Fruit fly (Drosophila melanogaster) whole organism, embryonic: Measurements from ENCODE around the gene Inx5.

Experiments used
- ATbp ChIP-seq: fragments of 200-800 bp; sonication (Bioruptor generic); optimal IDR thresholded peaks from 2 replicates; lab custom pipeline; 2017; ENCODE audit warnings: missing biosample characterization, mild to moderate bottlenecking, missing genetic modification characterization, missing genetic modification reagents
- Abd-B ChIP-seq: fragments of 200-800 bp; sonication (Bioruptor generic); optimal IDR thresholded peaks from 2 replicates; lab custom pipeline; 2018; ENCODE audit warnings: missing biosample characterization, mild to moderate bottlenecking, missing genetic modification characterization, moderate library complexity
- Adf1 ChIP-seq: fragments of 200-800 bp; sonication (Bioruptor generic); IDR thresholded peaks from 2 replicates; pipeline ENCODE4 v1.3.6; 2022; ENCODE audit warnings: missing biosample characterization, missing genetic modification characterization
- Asciz ChIP-seq: fragments of 200-800 bp; sonication (Bioruptor generic); optimal IDR thresholded peaks from 2 replicates; lab custom pipeline; 2017; ENCODE audit warnings: missing biosample characterization, mild to moderate bottlenecking, missing genetic modification characterization, missing genetic modification reagents
- B-H2 ChIP-seq: fragments of 200-800 bp; sonication (Bioruptor generic); optimal IDR thresholded peaks from 2 replicates; lab custom pipeline; 2018; ENCODE audit warnings: missing biosample characterization, mild to moderate bottlenecking, missing genetic modification characterization
- Bdp1 ChIP-seq: fragments of 200-800 bp; sonication (Bioruptor generic); optimal IDR thresholded peaks from 3 replicates; lab custom pipeline; 2016; ENCODE audit warnings: missing biosample characterization, missing genetic modification characterization
- Bteb2 ChIP-seq: fragments of 200-800 bp; sonication (Bioruptor generic); optimal IDR thresholded peaks from 2 replicates; lab custom pipeline; 2016; ENCODE audit warnings: missing biosample characterization, missing genetic modification characterization
- CG10462 ChIP-seq: fragments of 200-800 bp; sonication (Bioruptor generic); optimal IDR thresholded peaks from 2 replicates; lab custom pipeline; 2016; ENCODE audit warnings: missing biosample characterization, missing genetic modification characterization
- CG12155 ChIP-seq: fragments of 200-800 bp; sonication (Bioruptor generic); optimal IDR thresholded peaks from 3 replicates; lab custom pipeline; 2016; ENCODE audit warnings: missing biosample characterization, missing genetic modification characterization
- CG13775 ChIP-seq: fragments of 200-800 bp; sonication (Bioruptor generic); optimal IDR thresholded peaks from 3 replicates; lab custom pipeline; 2017; ENCODE audit warnings: missing biosample characterization, mild to moderate bottlenecking, missing genetic modification characterization
- CG14050 ChIP-seq: fragments of 200-800 bp; sonication (Bioruptor generic); IDR thresholded peaks from 3 replicates; pipeline ENCODE4 v1.3.6; 2022; ENCODE audit warnings: missing biosample characterization, missing genetic modification characterization
- CG15011 ChIP-seq: fragments of 200-800 bp; sonication (Bioruptor generic); optimal IDR thresholded peaks from 3 replicates; lab custom pipeline; 2018; ENCODE audit warnings: missing biosample characterization, mild to moderate bottlenecking, missing genetic modification characterization
- CG17328 ChIP-seq: fragments of 200-800 bp; sonication (Bioruptor generic); IDR thresholded peaks from 2 replicates; pipeline ENCODE4 v1.3.6; 2022; ENCODE audit warnings: missing biosample characterization, missing genetic modification characterization
- CG2199 ChIP-seq: fragments of 200-800 bp; sonication (Bioruptor generic); IDR thresholded peaks from 3 replicates; pipeline ENCODE4 v1.3.6; 2022; ENCODE audit warnings: missing biosample characterization, missing genetic modification characterization
- CG2202 ChIP-seq: fragments of 200-800 bp; sonication (Bioruptor generic); optimal IDR thresholded peaks from 2 replicates; lab custom pipeline; 2018; ENCODE audit warnings: missing biosample characterization, mild to moderate bottlenecking, missing genetic modification characterization
- CG2875 ChIP-seq: fragments of 200-800 bp; sonication (Bioruptor generic); optimal IDR thresholded peaks from 2 replicates; lab custom pipeline; 2017; ENCODE audit warnings: missing biosample characterization, mild to moderate bottlenecking, missing genetic modification characterization, missing genetic modification reagents
- CG31224 ChIP-seq: fragments of 200-800 bp; sonication (Bioruptor generic); IDR thresholded peaks from 2 replicates; pipeline ENCODE4 v1.3.6; 2022; ENCODE audit warnings: missing biosample characterization, missing genetic modification characterization
- CG33557 ChIP-seq: fragments of 200-800 bp; sonication (Bioruptor generic); optimal IDR thresholded peaks from 2 replicates; lab custom pipeline; 2019; ENCODE audit warnings: missing biosample characterization, mild to moderate bottlenecking, missing genetic modification characterization, moderate library complexity
- CG34422 ChIP-seq: fragments of 200-800 bp; sonication (Bioruptor generic); IDR thresholded peaks from 3 replicates; pipeline ENCODE4 v1.3.6; 2022; ENCODE audit warnings: missing biosample characterization, missing genetic modification characterization
- CG3847 ChIP-seq: fragments of 200-800 bp; sonication (Bioruptor generic); IDR thresholded peaks from 2 replicates; pipeline ENCODE4 v1.3.6; 2022; ENCODE audit warnings: missing biosample characterization, missing genetic modification characterization
- CG4424 ChIP-seq: fragments of 200-800 bp; sonication (Bioruptor generic); optimal IDR thresholded peaks from 3 replicates; lab custom pipeline; 2016; ENCODE audit warnings: missing biosample characterization, missing genetic modification characterization
- CG7745 ChIP-seq: fragments of 200-800 bp; sonication (Bioruptor generic); optimal IDR thresholded peaks from 2 replicates; lab custom pipeline; 2018; ENCODE audit warnings: missing biosample characterization, mild to moderate bottlenecking, missing genetic modification characterization, moderate library complexity
- CG8290 ChIP-seq, 3 experiments: fragments of 200-800 bp; sonication (Bioruptor generic); optimal IDR thresholded peaks; 2 replicates each; lab custom pipeline; 2016 to 2019; ENCODE audit warnings: missing biosample characterization in 3 of 3, missing genetic modification characterization in 3 of 3, mild to moderate bottlenecking in 2 of 3, moderate library complexity in 1 of 3
- CG9215 ChIP-seq: fragments of 200-800 bp; sonication (Bioruptor generic); IDR thresholded peaks from 2 replicates; pipeline ENCODE4 v1.3.6; 2022; ENCODE audit warnings: missing biosample characterization, missing genetic modification characterization
- CG9727 ChIP-seq: fragments of 200-800 bp; sonication (Bioruptor generic); optimal IDR thresholded peaks from 3 replicates; lab custom pipeline; 2017; ENCODE audit warnings: missing biosample characterization, mild to moderate bottlenecking, missing genetic modification characterization
- CHES-1-like ChIP-seq: fragments of 200-800 bp; sonication (Bioruptor generic); optimal IDR thresholded peaks from 2 replicates; lab custom pipeline; 2016; ENCODE audit warnings: missing biosample characterization, missing genetic modification characterization
- Dbx ChIP-seq: fragments of 200-800 bp; sonication (Bioruptor generic); IDR thresholded peaks from 3 replicates; pipeline ENCODE4 v1.3.6; 2022; ENCODE audit warnings: missing biosample characterization, missing genetic modification characterization
- Dp ChIP-seq: fragments of 200-800 bp; sonication (Bioruptor generic); optimal IDR thresholded peaks from 2 replicates; lab custom pipeline; 2018; ENCODE audit warnings: missing biosample characterization, mild to moderate bottlenecking, missing genetic modification characterization, moderate library complexity
- Hand ChIP-seq: fragments of 200-800 bp; sonication (Bioruptor generic); optimal IDR thresholded peaks from 2 replicates; lab custom pipeline; 2017; ENCODE audit warnings: mild to moderate bottlenecking, missing biosample characterization, missing genetic modification reagents, missing genetic modification characterization
- Med ChIP-seq: fragments of 200-800 bp; sonication (Bioruptor generic); peaks from one replicate; lab custom pipeline; 2016; ENCODE audit warnings: missing biosample characterization, missing genetic modification characterization, mild to moderate bottlenecking, inconsistent platforms, moderate library complexity
- Nf-YC ChIP-seq: fragments of 200-800 bp; optimal IDR thresholded peaks from 3 replicates; lab custom pipeline; 2019; ENCODE audit warnings: missing biosample characterization, mild to moderate bottlenecking, missing genetic modification characterization, moderate library complexity
- Poxn ChIP-seq: fragments of 200-800 bp; sonication (Bioruptor generic); IDR thresholded peaks from 2 replicates; pipeline ENCODE4 v1.3.6; 2022; ENCODE audit warnings: missing biosample characterization, missing genetic modification characterization
- Scr ChIP-seq: fragments of 200-800 bp; sonication (Bioruptor generic); IDR thresholded peaks from 2 replicates; pipeline ENCODE4 v1.3.6; 2022; ENCODE audit warnings: missing biosample characterization, missing genetic modification characterization; ENCODE audit not compliant: partially characterized antibody
- Sin3A ChIP-seq: fragments of >200 bp; optimal IDR thresholded peaks from 2 replicates; lab custom pipeline; 2018
- Sry-β ChIP-seq: fragments of 200-800 bp; sonication (Bioruptor generic); optimal IDR thresholded peaks from 2 replicates; lab custom pipeline; 2018; ENCODE audit warnings: missing biosample characterization, mild to moderate bottlenecking, missing genetic modification characterization, moderate library complexity
- Usf ChIP-seq: fragments of 200-800 bp; sonication (Bioruptor generic); optimal IDR thresholded peaks from 2 replicates; lab custom pipeline; 2017; ENCODE audit warnings: missing genotype, missing biosample characterization, missing genetic modification characterization
- al ChIP-seq: fragments of 200-800 bp; sonication (Bioruptor generic); IDR thresholded peaks from 2 replicates; pipeline ENCODE4 v1.3.6; 2022; ENCODE audit warnings: missing biosample characterization, missing genetic modification characterization
- ase ChIP-seq: fragments of 200-800 bp; sonication (Bioruptor generic); IDR thresholded peaks from 3 replicates; pipeline ENCODE4 v1.3.6; 2022; ENCODE audit warnings: missing biosample characterization, missing genetic modification characterization
- cad ChIP-seq: fragments of >200 bp; optimal IDR thresholded peaks from 2 replicates; lab custom pipeline; 2017; ENCODE audit warnings: missing biosample characterization, missing genetic modification characterization
- cwo ChIP-seq: fragments of 200-800 bp; sonication (Bioruptor generic); optimal IDR thresholded peaks from 3 replicates; lab custom pipeline; 2017; ENCODE audit warnings: missing biosample characterization, missing genetic modification characterization, mild to moderate bottlenecking, moderate library complexity, missing genetic modification reagents
- fd96Cb ChIP-seq: fragments of 200-800 bp; sonication (Bioruptor generic); optimal IDR thresholded peaks from 2 replicates; lab custom pipeline; 2018; ENCODE audit warnings: missing biosample characterization, mild to moderate bottlenecking, missing genetic modification characterization, moderate library complexity
- hb ChIP-seq: fragments of 200-800 bp; sonication (Bioruptor generic); IDR thresholded peaks from 3 replicates; pipeline ENCODE4 v1.3.6; 2022; ENCODE audit warnings: missing biosample characterization, missing genetic modification characterization; ENCODE audit not compliant: partially characterized antibody
- oc ChIP-seq: fragments of 200-800 bp; sonication (Bioruptor generic); optimal IDR thresholded peaks from 2 replicates; lab custom pipeline; 2018; ENCODE audit warnings: missing biosample characterization, mild to moderate bottlenecking, missing genetic modification characterization, moderate library complexity
- repo ChIP-seq: fragments of 200-800 bp; sonication (Bioruptor generic); optimal IDR thresholded peaks from 2 replicates; lab custom pipeline; 2016; ENCODE audit warnings: missing biosample characterization, missing genetic modification characterization
- run ChIP-seq: fragments of 200-800 bp; sonication (Bioruptor generic); optimal IDR thresholded peaks from 3 replicates; lab custom pipeline; 2018; ENCODE audit warnings: missing biosample characterization, mild to moderate bottlenecking, missing genetic modification characterization
- salm ChIP-seq: fragments of 200-800 bp; sonication (Bioruptor generic); optimal IDR thresholded peaks from 2 replicates; lab custom pipeline; 2018; ENCODE audit warnings: missing biosample characterization, mild to moderate bottlenecking, missing genetic modification characterization
- sisA ChIP-seq: fragments of 200-800 bp; sonication (Bioruptor generic); IDR thresholded peaks from 2 replicates; pipeline ENCODE4 v1.3.6; 2022; ENCODE audit warnings: missing biosample characterization, missing genetic modification characterization
- tio ChIP-seq: fragments of 200-800 bp; sonication (Bioruptor generic); optimal IDR thresholded peaks from 2 replicates; lab custom pipeline; 2017; ENCODE audit warnings: missing biosample characterization, missing genetic modification characterization, inconsistent platforms
- unc-4 ChIP-seq: fragments of 200-800 bp; sonication (Bioruptor generic); IDR thresholded peaks from 2 replicates; pipeline ENCODE4 v1.3.6; 2022; ENCODE audit warnings: missing biosample characterization, missing genetic modification characterization; ENCODE audit not compliant: partially characterized antibody
- wek ChIP-seq: fragments of 200-800 bp; sonication (Bioruptor generic); optimal IDR thresholded peaks from 3 replicates; lab custom pipeline; 2018; ENCODE audit warnings: missing biosample characterization, mild to moderate bottlenecking, missing genetic modification characterization, moderate library complexity

Inx5 gene

dm6 chrX:19154998-19155397 lies 15.7 kb downstream of the Inx5 start (continued):
- peak; percentile 83 for TF ChIP-seq CHES-1-like (GFP tag; lab: Kevin White, UChicago)
- TF ChIP-seq Scr (GFP tag; lab: Robert Waterston, UW), result no peak
- TF ChIP-seq Med (GFP tag; lab: Kevin White, UChicago), result peak; percentile 98
- peak; percentile 67 for TF ChIP-seq wek (GFP tag; lab: Kevin White, UChicago)
- peak; percentile 91 for TF ChIP-seq CG2202 (tag; lab: Kevin White, UChicago)
- no peak for TF ChIP-seq cad (GFP tag; lab: Kevin White, UChicago)
- no peak for TF ChIP-seq B-H2
- TF ChIP-seq CG31224, result peak; percentile 34; the same call in 1 of the 2 replicates
- no peak for TF ChIP-seq Dp (GFP tag; lab: Kevin White, UChicago)
- peak; percentile 71 for TF ChIP-seq Usf (GFP tag; lab: Kevin White, UChicago)
- TF ChIP-seq run, result peak; percentile 30
- peak; percentile 54 for TF ChIP-seq CG9215 (GFP tag; lab: Robert Waterston, UW)
- TF ChIP-seq CG12155 (GFP tag; lab: Kevin White, UChicago), result peak; percentile 73
- peak; percentile 72; the same call in 2 of the 3 replicates for TF ChIP-seq ase (GFP tag; lab: Robert Waterston, UW)
- TF ChIP-seq Poxn, result no peak
- peak; percentile 84 for TF ChIP-seq Asciz (GFP tag; lab: Kevin White, UChicago)
- TF ChIP-seq Bdp1 (GFP tag; lab: Kevin White, UChicago), result peak; percentile 56
- TF ChIP-seq CG2199 (GFP tag; lab: Robert Waterston, UW), result peak; percentile 85; the same call in 1 of the 3 replicates
- no peak for TF ChIP-seq Dbx (GFP tag; lab: Robert Waterston, UW)
- peak; percentile 90 for TF ChIP-seq Abd-B (GFP tag; lab: Kevin White, UChicago)
- TF ChIP-seq Hand (GFP tag; lab: Kevin White, UChicago), result peak; percentile 6
- peak; percentile 20 for TF ChIP-seq Sry-β
- TF ChIP-seq CG2875 (GFP tag; lab: Kevin White, UChicago), result peak; percentile 87
- no peak for TF ChIP-seq hb (GFP tag; lab: Robert Waterston, UW)
- peak; percentile 86 for TF ChIP-seq sisA (GFP tag; lab: Robert Waterston, UW)
- TF ChIP-seq repo, result peak; percentile 79
- no peak for TF ChIP-seq Sin3A (lab: Kevin White, UChicago)
- peak; percentile 64; the same call in 1 of the 2 replicates for TF ChIP-seq CG3847 (GFP tag; lab: Robert Waterston, UW)
- peak; percentile 93 for TF ChIP-seq CG33557
- no peak for TF ChIP-seq Adf1 (GFP tag; lab: Robert Waterston, UW)
- peak; percentile 55; the same call in 1 of the 3 replicates for TF ChIP-seq CG14050 (GFP tag; lab: Robert Waterston, UW)
- TF ChIP-seq CG15011 (GFP tag; lab: Kevin White, UChicago), result no peak
- TF ChIP-seq Bteb2 (GFP tag; lab: Kevin White, UChicago), result peak; percentile 29
- peak; percentile 72 for TF ChIP-seq CG10462 (GFP tag; lab: Kevin White, UChicago)
- TF ChIP-seq CG4424, result peak; percentile 91
- TF ChIP-seq CG8290 (GFP tag; optimal IDR thresholded peaks at IDR 0.05; lab: Kevin White, UChicago), result peak; percentile 81
- TF ChIP-seq CG8290 (tag; optimal IDR thresholded peaks at IDR 0.05; lab: Kevin White, UChicago), result peak; percentile 47 to 71
- TF ChIP-seq CG9727, result peak; percentile 94
- TF ChIP-seq CG34422 (GFP tag; lab: Robert Waterston, UW), result peak; percentile 73; the same call in 2 of the 3 replicates
- peak; percentile 75 for TF ChIP-seq salm (tag; lab: Kevin White, UChicago)
- peak; percentile 95 for TF ChIP-seq CG17328
- peak; percentile 91 for TF ChIP-seq ATbp
- TF ChIP-seq cwo (GFP tag; lab: Kevin White, UChicago), result peak; percentile 21
- peak; percentile 84 for TF ChIP-seq CG13775 (GFP tag; lab: Kevin White, UChicago)
- TF ChIP-seq CG7745 (tag; lab: Kevin White, UChicago), result peak; percentile 77
- peak; percentile 78 for TF ChIP-seq tio
- TF ChIP-seq oc (tag; lab: Kevin White, UChicago), result peak; percentile 93
- no peak for TF ChIP-seq Nf-YC (tag; lab: Kevin White, UChicago)
- no peak for TF ChIP-seq al (GFP tag; lab: Robert Waterston, UW)
- TF ChIP-seq fd96Cb (tag; lab: Kevin White, UChicago), result peak; percentile 92
- no peak for TF ChIP-seq unc-4 (GFP tag; lab: Robert Waterston, UW)
